Worm (Caenorhabditis elegans) whole organism, early embryonic: ENCODE data around the gene txt-13.

ENCODE experiments used
- F13C5.2 ChIP-seq: sonication (generic microtip); optimal IDR thresholded peaks from 2 replicates; lab custom pipeline; 2017; ENCODE audit warnings: mild to moderate bottlenecking, missing genetic modification characterization, inconsistent platforms, missing compliant biosample characterization
- aly-1 ChIP-seq: sonication (generic microtip); optimal IDR thresholded peaks from 2 replicates; lab custom pipeline; 2016; ENCODE audit warnings: missing genetic modification characterization, missing compliant biosample characterization
- ama-1 ChIP-seq: fragments of 150-350 bp; optimal IDR thresholded peaks from 2 replicates; lab custom pipeline; 2014
- ets-7 ChIP-seq: sonication (generic microtip); optimal IDR thresholded peaks from 2 replicates; lab custom pipeline; 2016; ENCODE audit warnings: missing genotype, missing genetic modification characterization, missing compliant biosample characterization
- hnd-1 ChIP-seq: sonication (generic microtip); optimal IDR thresholded peaks from 2 replicates; lab custom pipeline; 2016; ENCODE audit warnings: missing genetic modification characterization, missing compliant biosample characterization
- pes-1 ChIP-seq: fragments of 200-800 bp; sonication (Bioruptor generic); IDR thresholded peaks from 2 replicates; pipeline ENCODE4 v1.3.6; 2022; ENCODE audit warnings: missing genetic modification reagents, missing genetic modification characterization, missing compliant biosample characterization
- scrt-1 ChIP-seq: fragments of 200-800 bp; sonication (Bioruptor generic); IDR thresholded peaks from 2 replicates; pipeline ENCODE4 v1.3.6; 2022; ENCODE audit warnings: missing genetic modification characterization, missing compliant biosample characterization

DNA sequence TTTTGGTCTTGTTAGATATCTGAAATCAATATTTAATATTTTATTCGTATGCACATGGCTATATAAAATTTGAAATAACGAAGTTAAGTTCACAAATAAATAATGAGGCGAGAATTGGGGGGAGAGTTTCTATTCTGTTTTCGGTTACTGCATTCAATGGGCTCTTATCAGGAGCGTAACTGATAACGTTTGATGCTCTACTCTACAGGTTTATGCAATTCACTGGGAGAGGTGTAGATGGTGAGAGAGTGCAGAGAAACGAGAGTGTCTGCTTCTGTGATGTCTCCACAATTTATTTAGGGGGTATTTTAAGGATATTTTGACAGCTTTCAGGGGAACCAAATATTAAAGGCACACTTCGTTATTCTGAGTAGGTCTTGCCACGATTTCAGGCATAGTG, 24.4 kb downstream of the txt-13 start, which contains the start of gene C14A4.6:
- TF ChIP-seq F13C5.2 (tag; lab: Kevin White, UChicago) = no peak
- no peak for TF ChIP-seq ama-1
- TF ChIP-seq hnd-1 (tag; lab: Kevin White, UChicago) = no peak
- no peak for TF ChIP-seq pes-1
- TF ChIP-seq ets-7 (tag; lab: Kevin White, UChicago) = no peak
- TF ChIP-seq aly-1 (tag; lab: Kevin White, UChicago) = no peak
- TF ChIP-seq scrt-1 (GFP tag; lab: Robert Waterston, UW) = no peak
